Worm (Caenorhabditis elegans) whole organism, L2 larva: ENCODE results near the gene wht-5.

Experiments used
- C34F6.9 ChIP-seq: fragments of 150-350 bp; optimal IDR thresholded peaks from 2 replicates; lab custom pipeline; 2014; ENCODE audit warnings: missing biosample characterization, missing genetic modification characterization
- F13H6.1 ChIP-seq: sonication (generic microtip); optimal IDR thresholded peaks from 2 replicates; lab custom pipeline; 2016; ENCODE audit warnings: missing genetic modification characterization, missing compliant biosample characterization
- ZK546.5 ChIP-seq: sonication (generic microtip); optimal IDR thresholded peaks from 2 replicates; lab custom pipeline; 2017; ENCODE audit warnings: missing biosample characterization, missing genetic modification characterization
- alr-1 ChIP-seq: fragments of 150-350 bp; optimal IDR thresholded peaks from 2 replicates; lab custom pipeline; 2014; ENCODE audit warnings: missing biosample characterization, missing genetic modification characterization
- aly-2 ChIP-seq: fragments of 150-350 bp; optimal IDR thresholded peaks from 2 replicates; lab custom pipeline; 2014; ENCODE audit warnings: missing biosample characterization, missing genetic modification characterization
- ama-1 ChIP-seq: fragments of 150-350 bp; optimal IDR thresholded peaks from 2 replicates; lab custom pipeline; 2018; ENCODE audit warnings: inconsistent platforms
- blmp-1 ChIP-seq: sonication (generic microtip); optimal IDR thresholded peaks from 2 replicates; lab custom pipeline; 2017; ENCODE audit warnings: missing genetic modification characterization, mild to moderate bottlenecking, missing compliant biosample characterization, antibody characterized with exemption, moderate library complexity; ENCODE audit not compliant: insufficient read depth
- ceh-16 ChIP-seq: fragments of 150-350 bp; optimal IDR thresholded peaks from 2 replicates; lab custom pipeline; 2014; ENCODE audit warnings: missing biosample characterization, missing genetic modification characterization
- dmd-4 ChIP-seq: sonication (generic microtip); optimal IDR thresholded peaks from 2 replicates; lab custom pipeline; 2017; ENCODE audit warnings: missing biosample characterization, missing genetic modification characterization
- elt-1 ChIP-seq: fragments of 150-350 bp; optimal IDR thresholded peaks from 2 replicates; lab custom pipeline; 2014; ENCODE audit warnings: missing biosample characterization, missing genetic modification characterization
- elt-3 ChIP-seq: sonication (generic microtip); optimal IDR thresholded peaks from 2 replicates; lab custom pipeline; 2017; ENCODE audit warnings: missing biosample characterization, missing genetic modification characterization
- fos-1 ChIP-seq: fragments of 150-350 bp; optimal IDR thresholded peaks from 2 replicates; lab custom pipeline; 2014; ENCODE audit warnings: missing biosample characterization, missing genetic modification characterization
- lin-13 ChIP-seq: fragments of 150-350 bp; optimal IDR thresholded peaks from 2 replicates; lab custom pipeline; 2014; ENCODE audit warnings: missing biosample characterization, missing genetic modification reagents, missing genetic modification characterization
- lin-39 ChIP-seq: fragments of 150-350 bp; optimal IDR thresholded peaks from 2 replicates; lab custom pipeline; 2014; ENCODE audit warnings: missing biosample characterization, missing genetic modification reagents, missing genetic modification characterization
- lsy-2 ChIP-seq, 2 experiments: fragments of 150-350 bp in 1 of 2; sonication (generic microtip) in 1 of 2; optimal IDR thresholded peaks; 2 replicates each; lab custom pipeline; 2014 to 2017; ENCODE audit warnings: missing biosample characterization in 2 of 2, missing genetic modification characterization in 2 of 2
- mab-5 ChIP-seq: fragments of 150-350 bp; optimal IDR thresholded peaks from 2 replicates; lab custom pipeline; 2014; ENCODE audit warnings: missing biosample characterization, missing genetic modification characterization
- mbf-1 ChIP-seq: sonication (generic microtip); optimal IDR thresholded peaks from 2 replicates; lab custom pipeline; 2017; ENCODE audit warnings: missing biosample characterization, missing genetic modification characterization
- nhr-10 ChIP-seq: sonication (generic microtip); optimal IDR thresholded peaks from 2 replicates; lab custom pipeline; 2017; ENCODE audit warnings: missing biosample characterization, missing genetic modification characterization
- nhr-12 ChIP-seq: fragments of 150-350 bp; optimal IDR thresholded peaks from 2 replicates; lab custom pipeline; 2014; ENCODE audit warnings: missing biosample characterization, missing genetic modification characterization
- nhr-23 ChIP-seq: fragments of 150-350 bp; optimal IDR thresholded peaks from 2 replicates; lab custom pipeline; 2014; ENCODE audit warnings: missing biosample characterization, missing genetic modification reagents, missing genetic modification characterization
- nhr-77 ChIP-seq: fragments of 150-350 bp; optimal IDR thresholded peaks from 2 replicates; lab custom pipeline; 2014; ENCODE audit warnings: missing biosample characterization, missing genetic modification characterization
- peb-1 ChIP-seq: fragments of 150-350 bp; optimal IDR thresholded peaks from 2 replicates; lab custom pipeline; 2014; ENCODE audit warnings: missing biosample characterization, missing genetic modification characterization
- sem-4 ChIP-seq: fragments of 150-350 bp; optimal IDR thresholded peaks from 2 replicates; lab custom pipeline; 2014; ENCODE audit warnings: missing biosample characterization, missing genetic modification reagents, missing genetic modification characterization
- skn-1 ChIP-seq: sonication (generic microtip); optimal IDR thresholded peaks from 2 replicates; lab custom pipeline; 2017; ENCODE audit warnings: missing biosample characterization, missing genetic modification characterization
- sma-9 ChIP-seq, 2 experiments: fragments of 150-350 bp in 1 of 2; sonication (generic microtip) in 1 of 2; optimal IDR thresholded peaks; 2 replicates each; lab custom pipeline; 2014 to 2016; ENCODE audit warnings: missing genetic modification characterization in 2 of 2, mild to moderate bottlenecking in 1 of 2, missing biosample characterization in 1 of 2, missing compliant biosample characterization in 1 of 2, missing genetic modification reagents in 1 of 2, moderate library complexity in 1 of 2
- snpc-4 ChIP-seq: fragments of 150-350 bp; optimal IDR thresholded peaks from 2 replicates; lab custom pipeline; 2014; ENCODE audit warnings: missing biosample characterization, missing genetic modification characterization
- unc-39 ChIP-seq: fragments of 150-350 bp; optimal IDR thresholded peaks from 2 replicates; lab custom pipeline; 2014; ENCODE audit warnings: missing biosample characterization, missing genetic modification characterization
- unc-55 ChIP-seq: fragments of 150-350 bp; sonication (generic microtip); optimal IDR thresholded peaks from 3 replicates; lab custom pipeline; 2014; ENCODE audit warnings: missing biosample characterization, missing genetic modification reagents, missing genetic modification characterization
- zag-1 ChIP-seq: fragments of 150-350 bp; optimal IDR thresholded peaks from 2 replicates; lab custom pipeline; 2014; ENCODE audit warnings: missing biosample characterization, missing genetic modification characterization
- ztf-11 ChIP-seq: sonication (generic microtip); optimal IDR thresholded peaks from 2 replicates; lab custom pipeline; 2017; ENCODE audit warnings: missing biosample characterization, missing genetic modification characterization
- ztf-4 ChIP-seq: fragments of 150-350 bp; optimal IDR thresholded peaks from 2 replicates; lab custom pipeline; 2014; ENCODE audit warnings: missing biosample characterization, missing genetic modification characterization

Gene wht-5

DNA sequence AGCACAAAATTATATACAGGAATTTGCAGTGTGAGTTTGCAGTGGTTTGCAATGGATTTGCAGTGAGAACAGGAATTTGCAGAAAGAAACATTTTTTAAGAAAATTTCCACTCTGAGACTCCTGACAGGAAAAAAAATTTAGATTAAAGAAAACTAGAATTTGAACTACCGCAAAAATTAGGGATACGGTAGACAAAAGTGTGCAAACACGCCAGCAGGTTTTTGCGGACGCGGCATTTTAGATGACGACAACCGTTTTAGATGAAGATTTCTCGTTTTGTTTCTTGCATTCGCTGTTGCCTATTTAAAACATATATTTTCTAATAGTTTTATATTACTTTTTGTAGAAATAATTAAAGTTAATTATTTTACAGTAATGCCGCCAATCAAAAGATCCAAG lies 34.5 kb downstream of the wht-5 start, which contains the start of gene wdr-46 (continued):
- TF ChIP-seq ceh-16 (tag; lab: Kevin White, UChicago) (no peak), nhr-10 (tag; lab: Kevin White, UChicago) (peak; percentile 79), unc-39 (tag; lab: Kevin White, UChicago) (no peak), alr-1 (no peak), snpc-4 (tag; lab: Kevin White, UChicago) (peak; percentile 70), ztf-4 (tag; lab: Kevin White, UChicago) (peak; percentile 29), dmd-4 (tag; lab: Kevin White, UChicago) (peak; percentile 1), nhr-77 (peak; percentile 56), lin-13 (GFP tag; lab: Kevin White, UChicago) (peak; percentile 89), nhr-12 (tag; lab: Kevin White, UChicago) (no peak), sem-4 (tag; lab: Kevin White, UChicago) (peak; percentile 76), lin-39 (tag; lab: Kevin White, UChicago) (no peak), peb-1 (tag; lab: Kevin White, UChicago) (no peak), elt-3 (no peak), elt-1 (tag; lab: Kevin White, UChicago) (no peak), ZK546.5 (tag; lab: Kevin White, UChicago) (peak; percentile 78)
- TF ChIP-seq, all 48 proteins: peak for 25

DNA sequence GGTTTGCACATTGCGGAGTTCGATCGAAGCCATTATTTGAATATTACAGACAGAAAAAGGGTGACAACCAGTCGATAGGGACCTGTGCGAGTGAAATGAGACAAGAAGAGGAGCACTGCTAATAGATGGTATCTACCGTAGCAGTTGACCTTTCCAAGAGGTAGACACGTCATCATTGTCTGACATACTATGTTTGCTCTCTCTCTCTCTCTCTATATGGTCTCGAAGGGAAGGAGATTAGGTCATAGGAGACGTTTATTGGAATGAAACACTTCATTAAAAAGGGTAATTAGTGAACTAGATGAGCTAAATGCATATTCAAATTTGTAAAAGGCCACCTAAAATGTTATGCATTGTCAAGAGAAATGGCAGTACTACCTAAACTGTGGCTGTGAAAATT lies 38.6 kb downstream of the wht-5 start, which contains the start of gene atz-1:
Gene atz-1 (minus strand): TSS at position 101 of the 400 bp plus-strand sequence.
- TF ChIP-seq nhr-10 (tag; lab: Kevin White, UChicago) (no peak), peb-1 (tag; lab: Kevin White, UChicago) (no peak), F13H6.1 (no peak), blmp-1 (tag; lab: Kevin White, UChicago) (no peak), unc-55 (GFP tag; lab: Kevin White, UChicago) (no peak), mbf-1 (tag; lab: Kevin White, UChicago) (no peak), C34F6.9 (tag; lab: Kevin White, UChicago) (no peak), lsy-2 (tag; optimal IDR thresholded peaks at IDR 0.05; lab: Kevin White, UChicago) (no peak)
- TF ChIP-seq, all 48 proteins: peak for 0

DNA sequence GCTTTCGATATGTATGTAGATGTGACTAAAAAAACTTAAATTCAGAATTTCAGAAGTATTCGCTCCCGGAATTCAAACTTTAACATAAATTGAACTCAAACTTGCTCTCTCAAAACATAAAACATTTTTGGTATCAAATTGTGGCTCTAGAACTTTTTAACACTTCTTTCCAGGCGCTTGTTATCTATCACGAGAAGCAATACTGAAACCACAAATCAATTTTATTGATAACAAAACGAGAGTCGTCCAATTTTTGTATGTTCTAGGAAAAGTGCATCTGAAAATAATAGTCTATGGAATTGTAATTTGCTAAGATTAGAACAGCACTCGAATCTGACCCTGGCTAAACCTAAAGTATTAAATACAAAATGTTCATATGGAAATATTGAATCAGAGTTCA lies 41.5 kb downstream of the wht-5 start:
- TF ChIP-seq fos-1 (peak; percentile 75), mab-5 (tag; lab: Kevin White, UChicago) (no peak), blmp-1 (tag; lab: Kevin White, UChicago) (no peak)

DNA sequence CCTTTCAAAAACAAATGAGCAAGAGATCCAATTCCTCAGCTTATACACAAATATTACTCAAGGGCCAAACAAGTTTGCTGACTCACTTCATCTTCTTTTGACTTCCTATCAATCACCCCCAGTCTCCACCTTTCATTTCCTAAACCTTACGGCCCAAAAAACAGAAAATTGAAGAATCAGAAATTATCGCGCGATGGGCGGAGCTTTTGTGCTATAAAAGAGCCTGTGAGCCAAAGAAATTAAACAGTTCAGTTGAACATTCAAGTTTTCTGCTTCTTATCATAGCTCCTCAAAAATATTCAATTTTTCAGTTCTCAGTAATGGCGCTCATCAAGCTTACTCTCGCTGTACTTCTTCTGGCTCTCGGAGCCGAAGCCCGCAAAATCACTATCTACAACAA lies 42.4 kb downstream of the wht-5 start, which contains the start of gene thn-1:
Gene thn-1 (plus strand): TSS at position 301 of the 400 bp plus-strand sequence.
- TF ChIP-seq sma-9 (GFP tag; optimal IDR thresholded peaks at IDR 0.05; lab: Kevin White, UChicago): no peak
- no peak for TF ChIP-seq sma-9 (tag; optimal IDR thresholded peaks at IDR 0.05; lab: Kevin White, UChicago)
- no peak for TF ChIP-seq elt-1 (tag; lab: Kevin White, UChicago)
- TF ChIP-seq aly-2 (tag; lab: Kevin White, UChicago): no peak
- no peak for TF ChIP-seq unc-39 (tag; lab: Kevin White, UChicago)

DNA sequence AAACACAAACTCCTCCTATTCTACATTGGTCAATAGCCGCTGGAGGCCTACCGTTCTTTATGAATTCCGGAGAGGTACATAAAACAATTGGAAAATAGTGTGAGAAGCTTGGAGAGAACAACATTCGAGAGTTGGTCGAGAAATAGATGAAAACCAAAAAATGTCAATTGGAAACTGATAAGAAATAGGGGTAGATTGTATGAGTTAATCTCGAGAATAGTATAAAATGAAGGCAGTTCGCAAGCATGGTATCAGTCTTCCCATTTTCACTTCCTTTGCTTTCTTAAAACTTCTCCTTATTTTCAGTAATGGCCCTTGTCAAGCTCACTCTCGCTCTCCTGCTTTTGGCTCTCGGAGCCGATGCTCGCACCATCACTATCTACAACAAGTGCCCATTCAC lies 45.5 kb downstream of the wht-5 start, which contains the start of gene thn-2:
Gene thn-2 (plus strand): TSS at position 307 of the 400 bp plus-strand sequence.
- TF ChIP-seq skn-1 (tag; lab: Kevin White, UChicago) (no peak), nhr-10 (tag; lab: Kevin White, UChicago) (no peak), lsy-2 (tag; optimal IDR thresholded peaks at IDR 0.05; lab: Kevin White, UChicago) (no peak)
- TF ChIP-seq, all 48 proteins: peak for 0

DNA sequence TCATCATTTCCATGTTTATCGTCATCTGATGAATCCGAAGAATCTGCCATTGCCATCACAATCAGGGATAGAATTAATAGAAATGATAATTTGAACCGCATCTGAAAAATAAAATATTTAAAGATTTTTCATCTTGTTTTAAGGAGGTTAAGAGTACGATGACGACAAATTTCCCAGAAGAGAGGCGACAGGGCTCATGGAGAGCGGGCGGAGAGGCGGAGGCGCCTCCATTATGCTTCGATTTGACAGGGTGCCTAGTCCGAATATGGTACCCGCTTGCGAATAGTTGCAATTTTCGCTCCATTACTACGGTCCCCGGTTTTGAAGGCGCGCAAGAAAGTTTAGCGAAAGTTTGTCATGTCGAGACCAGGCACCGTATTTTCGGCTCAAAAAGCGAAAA lies 47.7 kb downstream of the wht-5 start, which contains the start of gene F28D1.6:
Gene F28D1.6 (minus strand): TSS at position 101 of the 400 bp plus-strand sequence.
- TF ChIP-seq ztf-11 (tag; lab: Kevin White, UChicago) (no peak), skn-1 (tag; lab: Kevin White, UChicago) (no peak), zag-1 (tag; lab: Kevin White, UChicago) (no peak), aly-2 (tag; lab: Kevin White, UChicago) (no peak), sma-9 (GFP tag; optimal IDR thresholded peaks at IDR 0.05; lab: Kevin White, UChicago) (no peak), sma-9 (tag; optimal IDR thresholded peaks at IDR 0.05; lab: Kevin White, UChicago) (no peak), elt-3 (no peak), nhr-23 (tag; lab: Kevin White, UChicago) (no peak), ceh-16 (tag; lab: Kevin White, UChicago) (no peak), peb-1 (tag; lab: Kevin White, UChicago) (no peak), lin-13 (GFP tag; lab: Kevin White, UChicago) (no peak), ama-1 (lab: Kevin White, UChicago) (no peak), alr-1 (no peak)
